Worm (Caenorhabditis elegans): ENCODE measurements around the gene T24H10.5.

DNA sequence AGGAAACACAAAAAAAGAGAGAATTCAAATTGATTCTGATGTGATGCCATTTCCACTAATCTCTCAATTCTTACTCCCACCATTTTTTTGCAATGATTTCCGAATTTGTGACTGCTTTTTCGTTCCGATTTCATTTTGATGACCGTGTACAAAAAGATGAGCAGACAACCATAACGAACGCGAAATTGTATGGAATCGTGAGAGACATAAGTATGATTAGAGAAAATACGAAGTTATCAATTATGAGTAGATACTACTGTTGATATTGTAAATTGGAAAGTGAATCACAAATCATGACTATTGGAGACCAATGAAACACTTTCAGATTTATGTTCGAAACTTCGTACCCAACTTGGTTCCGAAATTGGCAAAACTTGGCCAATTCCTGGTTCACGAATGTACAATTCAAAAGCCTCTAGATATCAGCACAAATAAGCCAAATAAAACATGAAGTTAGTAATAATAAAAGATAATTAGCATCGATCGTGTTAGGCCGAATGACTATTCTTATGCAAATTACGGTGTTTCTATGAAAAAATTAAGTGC is 10.6 kb downstream of the T24H10.5 start:
- TF ChIP-seq nhr-76 (tag; optimal IDR thresholded peaks at IDR 0.05) = no peak
- TF ChIP-seq ces-1 (GFP tag; optimal IDR thresholded peaks at IDR 0.05) = no peak
- TF ChIP-seq snpc-4 (tag; optimal IDR thresholded peaks at IDR 0.05) = no peak
- no peak for TF ChIP-seq mab-5 (tag; optimal IDR thresholded peaks at IDR 0.05)
- TF ChIP-seq pha-4 (tag; optimal IDR thresholded peaks at IDR 0.05) = no peak
